Worm (Caenorhabditis elegans) whole organism, dauer: ENCODE measurements around the gene F35A5.8.

Source experiments
- unc-62 ChIP-seq: sonication (generic microtip); optimal IDR thresholded peaks from 2 replicates; lab custom pipeline; 2017; ENCODE audit warnings: missing biosample characterization, missing genetic modification reagents, missing genetic modification characterization

Gene F35A5.8

DNA sequence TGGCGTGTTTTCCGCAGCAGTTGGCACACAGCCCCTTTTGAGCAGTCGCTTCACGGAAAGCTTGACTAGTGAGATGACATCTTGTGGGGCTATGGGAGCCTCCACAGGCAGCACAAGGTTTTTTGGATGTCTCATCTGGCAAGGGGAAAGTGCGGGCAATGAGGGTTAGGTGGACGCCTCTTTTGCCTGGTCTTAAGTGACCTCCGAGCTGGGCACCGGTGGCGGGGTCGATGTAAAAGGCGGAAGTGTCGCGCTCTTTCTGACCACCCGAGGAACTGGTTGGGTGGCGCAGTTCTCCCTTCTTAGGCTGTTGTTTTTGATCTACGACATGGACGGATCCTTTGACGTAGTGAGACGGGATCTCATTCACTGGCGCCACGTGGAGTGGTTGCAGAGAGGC is 51.9 kb downstream of the F35A5.8 start:
- no peak for TF ChIP-seq unc-62
